Fruit fly (Drosophila melanogaster) whole organism, embryonic: ENCODE data around the gene CG18213.

Experiments used
- B-H1 ChIP-seq: fragments of 200-800 bp; sonication (Bioruptor generic); IDR thresholded peaks from 3 replicates; pipeline ENCODE4 v1.3.6; 2022; ENCODE audit warnings: missing biosample characterization, missing genetic modification characterization
- Bdp1 ChIP-seq: fragments of 200-800 bp; sonication (Bioruptor generic); optimal IDR thresholded peaks from 3 replicates; lab custom pipeline; 2016; ENCODE audit warnings: missing biosample characterization, missing genetic modification characterization
- CG10267 ChIP-seq: fragments of 200-800 bp; sonication (Bioruptor generic); optimal IDR thresholded peaks from 2 replicates; lab custom pipeline; 2018; ENCODE audit warnings: missing biosample characterization, mild to moderate bottlenecking, missing genetic modification characterization, moderate library complexity
- CG10565 ChIP-seq: fragments of 200-800 bp; sonication (Bioruptor generic); optimal IDR thresholded peaks from 3 replicates; lab custom pipeline; 2016; ENCODE audit warnings: missing biosample characterization, mild to moderate bottlenecking, missing genetic modification characterization
- CG10654 ChIP-seq: fragments of 200-800 bp; sonication (Bioruptor generic); optimal IDR thresholded peaks from 2 replicates; lab custom pipeline; 2016; ENCODE audit warnings: missing biosample characterization, missing genetic modification characterization
- CG11085 ChIP-seq: fragments of 200-800 bp; sonication (Bioruptor generic); IDR thresholded peaks from 2 replicates; pipeline ENCODE4 v1.3.6; 2022; ENCODE audit warnings: missing biosample characterization, missing genetic modification characterization
- CG12071 ChIP-seq: fragments of 200-800 bp; sonication (Bioruptor generic); optimal IDR thresholded peaks from 3 replicates; lab custom pipeline; 2018; ENCODE audit warnings: missing biosample characterization, mild to moderate bottlenecking, missing genetic modification characterization
- CG15696 ChIP-seq: fragments of 200-800 bp; sonication (Bioruptor generic); optimal IDR thresholded peaks from 2 replicates; lab custom pipeline; 2019; ENCODE audit warnings: missing biosample characterization, mild to moderate bottlenecking, missing genetic modification characterization, moderate library complexity
- CG17802 ChIP-seq: fragments of 200-800 bp; sonication (Bioruptor generic); optimal IDR thresholded peaks from 2 replicates; lab custom pipeline; 2018; ENCODE audit warnings: missing biosample characterization, mild to moderate bottlenecking, missing genetic modification characterization, moderate library complexity
- CG18764 ChIP-seq: fragments of 200-800 bp; sonication (Bioruptor generic); optimal IDR thresholded peaks from 3 replicates; lab custom pipeline; 2016; ENCODE audit warnings: missing biosample characterization, missing genetic modification characterization
- CG2875 ChIP-seq: fragments of 200-800 bp; sonication (Bioruptor generic); optimal IDR thresholded peaks from 2 replicates; lab custom pipeline; 2017; ENCODE audit warnings: missing biosample characterization, mild to moderate bottlenecking, missing genetic modification characterization, missing genetic modification reagents
- CG31441 ChIP-seq: fragments of 200-800 bp; sonication (Bioruptor generic); IDR thresholded peaks from 2 replicates; pipeline ENCODE4 v1.3.6; 2022; ENCODE audit warnings: missing biosample characterization, missing genetic modification characterization
- CG3163 ChIP-seq: fragments of 200-800 bp; sonication (Bioruptor generic); optimal IDR thresholded peaks from 3 replicates; lab custom pipeline; 2016; ENCODE audit warnings: missing biosample characterization, missing genetic modification characterization
- CG32532 ChIP-seq: fragments of 200-800 bp; sonication (Bioruptor generic); IDR thresholded peaks from 2 replicates; pipeline ENCODE4 v1.3.6; 2022; ENCODE audit warnings: missing biosample characterization, missing genetic modification characterization
- CG33213 ChIP-seq: fragments of 200-800 bp; sonication (Bioruptor generic); optimal IDR thresholded peaks from 3 replicates; lab custom pipeline; 2016; ENCODE audit warnings: missing biosample characterization, missing genetic modification characterization
- CG34376 ChIP-seq: fragments of 200-800 bp; sonication (Bioruptor generic); optimal IDR thresholded peaks from 2 replicates; lab custom pipeline; 2018; ENCODE audit warnings: missing biosample characterization, mild to moderate bottlenecking, missing genetic modification characterization
- CG3838 ChIP-seq: fragments of 200-800 bp; sonication (Bioruptor generic); optimal IDR thresholded peaks from 3 replicates; lab custom pipeline; 2016; ENCODE audit warnings: missing biosample characterization, missing genetic modification characterization
- CG4424 ChIP-seq: fragments of 200-800 bp; sonication (Bioruptor generic); optimal IDR thresholded peaks from 3 replicates; lab custom pipeline; 2016; ENCODE audit warnings: missing biosample characterization, missing genetic modification characterization
- CG7745 ChIP-seq: fragments of 200-800 bp; sonication (Bioruptor generic); optimal IDR thresholded peaks from 2 replicates; lab custom pipeline; 2018; ENCODE audit warnings: missing biosample characterization, mild to moderate bottlenecking, missing genetic modification characterization, moderate library complexity
- CG7963 ChIP-seq: fragments of 200-800 bp; sonication (Bioruptor generic); IDR thresholded peaks from 3 replicates; pipeline ENCODE4 v1.3.6; 2022; ENCODE audit warnings: missing biosample characterization, missing genetic modification characterization; ENCODE audit not compliant: partially characterized antibody
- CG8765 ChIP-seq: fragments of 200-800 bp; sonication (Bioruptor generic); IDR thresholded peaks from 2 replicates; pipeline ENCODE4 v1.3.6; 2022; ENCODE audit warnings: missing biosample characterization, missing genetic modification characterization
- CG9876 ChIP-seq: fragments of 200-800 bp; sonication (Bioruptor generic); optimal IDR thresholded peaks from 2 replicates; lab custom pipeline; 2016; ENCODE audit warnings: missing biosample characterization, missing genetic modification characterization
- CkIIα-i1 ChIP-seq: fragments of 200-800 bp; sonication (Bioruptor generic); IDR thresholded peaks from 2 replicates; pipeline ENCODE4 v1.3.6; 2022; ENCODE audit warnings: missing biosample characterization, missing genetic modification characterization
- D19B ChIP-seq: fragments of 200-800 bp; sonication (Bioruptor generic); optimal IDR thresholded peaks from 2 replicates; lab custom pipeline; 2017; ENCODE audit warnings: missing biosample characterization, mild to moderate bottlenecking, missing genetic modification characterization
- Dp ChIP-seq: fragments of 200-800 bp; sonication (Bioruptor generic); optimal IDR thresholded peaks from 2 replicates; lab custom pipeline; 2018; ENCODE audit warnings: missing biosample characterization, mild to moderate bottlenecking, missing genetic modification characterization, moderate library complexity
- E2f1 ChIP-seq: fragments of 200-800 bp; sonication (Bioruptor generic); IDR thresholded peaks from 2 replicates; pipeline ENCODE4 v1.3.6; 2022; ENCODE audit warnings: missing biosample characterization, missing genetic modification characterization
- HHEX ChIP-seq: fragments of 200-800 bp; sonication (Bioruptor generic); optimal IDR thresholded peaks from 3 replicates; lab custom pipeline; 2017; ENCODE audit warnings: missing biosample characterization, mild to moderate bottlenecking, missing genetic modification characterization, missing genetic modification reagents
- Mad ChIP-seq: fragments of 200-800 bp; sonication (Bioruptor generic); optimal IDR thresholded peaks from 2 replicates; lab custom pipeline; 2016; ENCODE audit warnings: missing biosample characterization, missing genetic modification characterization
- Nf-YA ChIP-seq: fragments of 200-800 bp; sonication (Bioruptor generic); IDR thresholded peaks from 2 replicates; pipeline ENCODE4 v1.3.6; 2022; ENCODE audit warnings: missing biosample characterization, missing genetic modification characterization
- Ptx1 ChIP-seq: fragments of 200-800 bp; sonication (Bioruptor generic); IDR thresholded peaks from 2 replicates; pipeline ENCODE4 v1.3.6; 2022; ENCODE audit warnings: missing biosample characterization, missing genetic modification characterization
- Sry-δ ChIP-seq: fragments of 200-800 bp; sonication (Bioruptor generic); optimal IDR thresholded peaks from 2 replicates; lab custom pipeline; 2016; ENCODE audit warnings: missing biosample characterization, missing genetic modification characterization
- Ssrp ChIP-seq: fragments of 200-800 bp; sonication (Bioruptor generic); optimal IDR thresholded peaks from 2 replicates; lab custom pipeline; 2018; ENCODE audit warnings: missing biosample characterization, mild to moderate bottlenecking, missing genetic modification characterization, moderate library complexity
- Vsx1 ChIP-seq: fragments of 200-800 bp; sonication (Bioruptor generic); optimal IDR thresholded peaks from 2 replicates; lab custom pipeline; 2017; ENCODE audit warnings: missing biosample characterization, mild to moderate bottlenecking, missing genetic modification characterization, missing genetic modification reagents
- aop ChIP-seq: fragments of 200-800 bp; sonication (Bioruptor generic); IDR thresholded peaks from 2 replicates; pipeline ENCODE4 v1.3.6; 2022; ENCODE audit warnings: missing biosample characterization, missing genetic modification characterization
- ase ChIP-seq: fragments of 200-800 bp; sonication (Bioruptor generic); IDR thresholded peaks from 3 replicates; pipeline ENCODE4 v1.3.6; 2022; ENCODE audit warnings: missing biosample characterization, missing genetic modification characterization
- bbx ChIP-seq: fragments of 200-800 bp; sonication (Bioruptor generic); IDR thresholded peaks from 2 replicates; pipeline ENCODE4 v1.3.6; 2022; ENCODE audit warnings: missing biosample characterization, missing genetic modification characterization; ENCODE audit not compliant: partially characterized antibody
- br ChIP-seq: fragments of >200 bp; optimal IDR thresholded peaks from 2 replicates; lab custom pipeline; 2017
- crol ChIP-seq: fragments of 200-800 bp; sonication (Bioruptor generic); IDR thresholded peaks from 2 replicates; pipeline ENCODE4 v1.3.6; 2022; ENCODE audit warnings: missing biosample characterization, missing genetic modification characterization
- cwo ChIP-seq: fragments of 200-800 bp; sonication (Bioruptor generic); optimal IDR thresholded peaks from 3 replicates; lab custom pipeline; 2017; ENCODE audit warnings: missing biosample characterization, missing genetic modification characterization, mild to moderate bottlenecking, moderate library complexity, missing genetic modification reagents
- emc ChIP-seq: fragments of 200-800 bp; sonication (Bioruptor generic); optimal IDR thresholded peaks from 2 replicates; lab custom pipeline; 2016; ENCODE audit warnings: missing biosample characterization, missing genetic modification characterization
- ftz-f1 ChIP-seq: fragments of 200-800 bp; sonication (Bioruptor generic); optimal IDR thresholded peaks from 2 replicates; lab custom pipeline; 2016; ENCODE audit warnings: missing biosample characterization, missing genetic modification characterization
- insv ChIP-seq, 2 experiments: fragments of 200-800 bp; sonication (Bioruptor generic); optimal IDR thresholded peaks; 3 replicates each; lab custom pipeline; 2016 to 2018; ENCODE audit warnings: missing biosample characterization in 2 of 2, missing genetic modification characterization in 2 of 2
- lab ChIP-seq: fragments of 200-800 bp; sonication (Bioruptor generic); optimal IDR thresholded peaks from 3 replicates; lab custom pipeline; 2017; ENCODE audit warnings: missing biosample characterization, missing genetic modification characterization, mild to moderate bottlenecking, moderate library complexity, missing genetic modification reagents
- luna ChIP-seq: fragments of 200-800 bp; sonication (Bioruptor generic); optimal IDR thresholded peaks from 2 replicates; lab custom pipeline; 2016; ENCODE audit warnings: missing biosample characterization, missing genetic modification characterization
- nau ChIP-seq: fragments of 200-800 bp; sonication (Bioruptor generic); optimal IDR thresholded peaks from 3 replicates; lab custom pipeline; 2017; ENCODE audit warnings: missing biosample characterization, mild to moderate bottlenecking, missing genetic modification characterization, missing genetic modification reagents
- nmo ChIP-seq: fragments of 200-800 bp; sonication (Bioruptor generic); optimal IDR thresholded peaks from 2 replicates; lab custom pipeline; 2018; ENCODE audit warnings: missing biosample characterization, mild to moderate bottlenecking, missing genetic modification characterization, moderate library complexity
- oc ChIP-seq: fragments of 200-800 bp; sonication (Bioruptor generic); optimal IDR thresholded peaks from 2 replicates; lab custom pipeline; 2018; ENCODE audit warnings: missing biosample characterization, mild to moderate bottlenecking, missing genetic modification characterization, moderate library complexity
- pho ChIP-seq: fragments of 200-800 bp; sonication (Bioruptor generic); optimal IDR thresholded peaks from 2 replicates; lab custom pipeline; 2016; ENCODE audit warnings: missing biosample characterization, missing genetic modification characterization
- sqz ChIP-seq: fragments of 200-800 bp; sonication (Bioruptor generic); optimal IDR thresholded peaks from 3 replicates; lab custom pipeline; 2018; ENCODE audit warnings: missing biosample characterization, mild to moderate bottlenecking, missing genetic modification characterization
- yki ChIP-seq: fragments of >200 bp; optimal IDR thresholded peaks from 3 replicates; lab custom pipeline; 2018
- zen ChIP-seq: fragments of 200-800 bp; sonication (Bioruptor generic); optimal IDR thresholded peaks from 3 replicates; lab custom pipeline; 2018; ENCODE audit warnings: missing biosample characterization, mild to moderate bottlenecking, missing genetic modification characterization, moderate library complexity

Gene CG18213

DNA sequence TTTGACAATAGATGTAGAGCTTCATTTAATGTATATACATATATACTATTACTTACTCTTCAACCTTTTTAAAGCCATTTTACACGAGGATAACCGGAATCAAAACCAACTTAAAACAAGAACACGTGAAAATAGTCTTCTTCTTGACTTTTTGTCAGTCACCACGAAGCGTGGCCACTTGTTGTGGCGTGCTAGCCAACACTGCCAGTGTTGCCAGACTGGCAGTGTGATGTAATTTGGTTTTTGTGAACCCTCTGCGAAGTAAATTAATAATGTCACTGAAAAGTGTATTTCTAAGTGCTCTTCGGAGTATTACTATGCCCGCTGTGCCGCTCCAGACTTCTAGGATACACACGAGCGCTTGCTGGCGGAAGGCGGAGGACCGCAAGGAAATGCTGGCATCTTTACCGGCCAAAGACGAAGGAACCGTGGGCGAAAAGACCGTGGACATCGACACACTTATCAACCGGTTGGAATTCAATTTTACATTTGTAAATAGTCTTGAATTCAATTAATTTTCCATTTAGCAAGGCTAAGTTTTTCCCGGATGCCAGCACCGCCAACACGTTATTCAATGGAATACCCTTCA is 32.6 kb upstream of the CG18213 start, which contains the start of the genes Ns1 and mRpS11 (continued):
- peak; percentile 85 for TF ChIP-seq cwo (GFP tag; lab: Kevin White, UChicago)
- TF ChIP-seq CG10565 (GFP tag; lab: Kevin White, UChicago): no peak
- no peak for TF ChIP-seq nau (GFP tag; lab: Kevin White, UChicago)
- TF ChIP-seq ftz-f1: peak; percentile 42
- peak; percentile 15 for TF ChIP-seq CG3163
- no peak for TF ChIP-seq Vsx1 (GFP tag; lab: Kevin White, UChicago)
- TF ChIP-seq Bdp1 (GFP tag; lab: Kevin White, UChicago): no peak
- peak; percentile 47 for TF ChIP-seq CG34376 (GFP tag; lab: Kevin White, UChicago)
- no peak for TF ChIP-seq CG9876 (GFP tag; lab: Kevin White, UChicago)
- no peak for TF ChIP-seq ase (GFP tag; lab: Robert Waterston, UW)
- peak; percentile 34 for TF ChIP-seq Dp (GFP tag; lab: Kevin White, UChicago)
- TF ChIP-seq CG10654: no peak
- TF ChIP-seq yki: no peak
- no peak for TF ChIP-seq sqz (GFP tag; lab: Kevin White, UChicago)
- no peak for TF ChIP-seq CG31441
- no peak for TF ChIP-seq CG7745 (tag; lab: Kevin White, UChicago)
- no peak for TF ChIP-seq Ssrp (tag; lab: Kevin White, UChicago)
- no peak for TF ChIP-seq aop
- peak; percentile 24 for TF ChIP-seq pho (GFP tag; lab: Kevin White, UChicago)
- peak; percentile 11 for TF ChIP-seq Sry-δ
- no peak for TF ChIP-seq CG12071
- TF ChIP-seq CG4424 (GFP tag; lab: Kevin White, UChicago): peak; percentile 37
- no peak for TF ChIP-seq D19B (GFP tag; lab: Kevin White, UChicago)
- no peak for TF ChIP-seq lab
- TF ChIP-seq insv (GFP tag; optimal IDR thresholded peaks at IDR 0.05; lab: Kevin White, UChicago): peak in 1 of 2 experiments; percentile 11
- TF ChIP-seq CG17802 (tag; lab: Kevin White, UChicago): peak; percentile 10
- no peak for TF ChIP-seq CG2875 (GFP tag; lab: Kevin White, UChicago)
- TF ChIP-seq CG10267 (tag; lab: Kevin White, UChicago): peak; percentile 95
- peak; percentile 13 for TF ChIP-seq Mad (GFP tag; lab: Kevin White, UChicago)
- no peak for TF ChIP-seq CG18764 (GFP tag; lab: Kevin White, UChicago)
- peak; percentile 52 for TF ChIP-seq CG32532 (GFP tag; lab: Robert Waterston, UW)
- TF ChIP-seq HHEX (GFP tag; lab: Kevin White, UChicago): no peak
- no peak for TF ChIP-seq B-H1
- peak; percentile 57 for TF ChIP-seq nmo
- no peak for TF ChIP-seq CkIIα-i1 (GFP tag; lab: Robert Waterston, UW)
- no peak for TF ChIP-seq crol
- TF ChIP-seq CG8765 (GFP tag; lab: Robert Waterston, UW): no peak
- no peak for TF ChIP-seq CG11085 (GFP tag; lab: Robert Waterston, UW)
- TF ChIP-seq CG3838 (GFP tag; lab: Kevin White, UChicago): no peak
- TF ChIP-seq br (lab: Kevin White, UChicago): no peak
- no peak for TF ChIP-seq oc
- TF ChIP-seq bbx: peak; percentile 40; the same call in 1 of the 2 replicates
- no peak for TF ChIP-seq luna (GFP tag; lab: Kevin White, UChicago)
- no peak for TF ChIP-seq CG15696 (tag; lab: Kevin White, UChicago)
- TF ChIP-seq emc (GFP tag; lab: Kevin White, UChicago): no peak
- TF ChIP-seq zen (tag; lab: Kevin White, UChicago): peak; percentile 16
- no peak for TF ChIP-seq Ptx1
- TF ChIP-seq CG7963 (GFP tag; lab: Robert Waterston, UW): peak; percentile 44; the same call in 2 of the 3 replicates
- peak; percentile 44 for TF ChIP-seq CG33213 (GFP tag; lab: Kevin White, UChicago)
- TF ChIP-seq E2f1 (GFP tag; lab: Robert Waterston, UW): no peak
- TF ChIP-seq Nf-YA (GFP tag; lab: Robert Waterston, UW): no peak
